Fruit fly (Drosophila melanogaster) whole organism, embryonic: ENCODE data around the gene Scamp.
A peak's percentile ranks its signal among the peaks of the same experiment; 100 is the strongest.

Source experiments
- B-H1 ChIP-seq: fragments of 200-800 bp; sonication (Bioruptor generic); IDR thresholded peaks from 3 replicates; pipeline ENCODE4 v1.3.6; 2022; ENCODE audit warnings: missing biosample characterization, missing genetic modification characterization
- B-H2 ChIP-seq: fragments of 200-800 bp; sonication (Bioruptor generic); optimal IDR thresholded peaks from 2 replicates; lab custom pipeline; 2018; ENCODE audit warnings: missing biosample characterization, mild to moderate bottlenecking, missing genetic modification characterization
- C15 ChIP-seq: fragments of 200-800 bp; sonication (Bioruptor generic); IDR thresholded peaks from 3 replicates; pipeline ENCODE4 v1.3.6; 2022; ENCODE audit warnings: missing biosample characterization, missing genetic modification characterization
- CG10274 ChIP-seq: fragments of 200-800 bp; sonication (Bioruptor generic); optimal IDR thresholded peaks from 3 replicates; lab custom pipeline; 2017; ENCODE audit warnings: missing biosample characterization, mild to moderate bottlenecking, missing genetic modification characterization
- CG11093 ChIP-seq: fragments of 200-800 bp; sonication (Bioruptor generic); IDR thresholded peaks from 3 replicates; pipeline ENCODE4 v1.3.6; 2022; ENCODE audit warnings: missing biosample characterization, missing genetic modification characterization
- CG11723 ChIP-seq: fragments of 200-800 bp; sonication (Bioruptor generic); optimal IDR thresholded peaks from 2 replicates; lab custom pipeline; 2017; ENCODE audit warnings: missing biosample characterization, mild to moderate bottlenecking, missing genetic modification characterization
- CG12236 ChIP-seq: fragments of 200-800 bp; sonication (Bioruptor generic); optimal IDR thresholded peaks from 2 replicates; lab custom pipeline; 2016; ENCODE audit warnings: missing biosample characterization, missing genetic modification characterization
- CG1233 ChIP-seq: fragments of 200-800 bp; sonication (Bioruptor generic); optimal IDR thresholded peaks from 4 replicates; lab custom pipeline; 2018; ENCODE audit warnings: missing biosample characterization, mild to moderate bottlenecking, missing genetic modification characterization
- CG12659 ChIP-seq: fragments of 200-800 bp; sonication (Bioruptor generic); optimal IDR thresholded peaks from 3 replicates; lab custom pipeline; 2017; ENCODE audit warnings: mild to moderate bottlenecking, missing biosample characterization, missing genetic modification reagents, missing genetic modification characterization
- CG12769 ChIP-seq: fragments of 200-800 bp; sonication (Bioruptor generic); optimal IDR thresholded peaks from 2 replicates; lab custom pipeline; 2019; ENCODE audit warnings: missing biosample characterization, mild to moderate bottlenecking, missing genetic modification characterization, moderate library complexity
- CG14710 ChIP-seq: fragments of 200-800 bp; sonication (Bioruptor generic); optimal IDR thresholded peaks from 3 replicates; lab custom pipeline; 2019; ENCODE audit warnings: missing biosample characterization, mild to moderate bottlenecking, missing genetic modification characterization, moderate library complexity
- CG14860 ChIP-seq: fragments of 200-800 bp; sonication (Bioruptor generic); IDR thresholded peaks from 3 replicates; pipeline ENCODE4 v1.3.6; 2022; ENCODE audit warnings: missing biosample characterization, missing genetic modification characterization; ENCODE audit not compliant: partially characterized antibody
- CG14965 ChIP-seq: fragments of 200-800 bp; sonication (Bioruptor generic); optimal IDR thresholded peaks from 2 replicates; lab custom pipeline; 2016; ENCODE audit warnings: missing biosample characterization, missing genetic modification characterization, borderline replicate concordance
- CG1603 ChIP-seq: fragments of 200-800 bp; sonication (Bioruptor generic); optimal IDR thresholded peaks from 2 replicates; lab custom pipeline; 2019; ENCODE audit warnings: missing biosample characterization, mild to moderate bottlenecking, missing genetic modification characterization, moderate library complexity
- CG17328 ChIP-seq: fragments of 200-800 bp; sonication (Bioruptor generic); IDR thresholded peaks from 2 replicates; pipeline ENCODE4 v1.3.6; 2022; ENCODE audit warnings: missing biosample characterization, missing genetic modification characterization
- CG2120 ChIP-seq: fragments of 200-800 bp; sonication (Bioruptor generic); optimal IDR thresholded peaks from 3 replicates; lab custom pipeline; 2016; ENCODE audit warnings: missing biosample characterization, missing genetic modification characterization
- CG34422 ChIP-seq: fragments of 200-800 bp; sonication (Bioruptor generic); IDR thresholded peaks from 3 replicates; pipeline ENCODE4 v1.3.6; 2022; ENCODE audit warnings: missing biosample characterization, missing genetic modification characterization
- CG3726 ChIP-seq: fragments of 200-800 bp; sonication (Bioruptor generic); IDR thresholded peaks from 3 replicates; pipeline ENCODE4, ENCODE4 v1.3.6; 2022; ENCODE audit warnings: missing biosample characterization, missing genetic modification characterization
- CG43689 ChIP-seq: fragments of 200-800 bp; sonication (Bioruptor generic); IDR thresholded peaks from 2 replicates; pipeline ENCODE4 v1.3.6; 2022; ENCODE audit warnings: missing biosample characterization, missing genetic modification characterization
- CG4820 ChIP-seq: fragments of 200-800 bp; sonication (Bioruptor generic); optimal IDR thresholded peaks from 3 replicates; lab custom pipeline; 2016; ENCODE audit warnings: missing biosample characterization, missing genetic modification characterization
- CG7786 ChIP-seq: fragments of 200-800 bp; sonication (Bioruptor generic); optimal IDR thresholded peaks from 2 replicates; lab custom pipeline; 2016; ENCODE audit warnings: missing biosample characterization, missing genetic modification characterization
- CG7928 ChIP-seq: fragments of 200-800 bp; sonication (Bioruptor generic); optimal IDR thresholded peaks from 2 replicates; lab custom pipeline; 2017; ENCODE audit warnings: missing biosample characterization, mild to moderate bottlenecking, missing genetic modification characterization
- CG8388 ChIP-seq: fragments of 200-800 bp; sonication (Bioruptor generic); optimal IDR thresholded peaks from 2 replicates; lab custom pipeline; 2019; ENCODE audit warnings: missing biosample characterization, mild to moderate bottlenecking, missing genetic modification characterization, moderate library complexity
- CG8924 ChIP-seq: fragments of 200-800 bp; optimal IDR thresholded peaks from 3 replicates; lab custom pipeline; 2019; ENCODE audit warnings: missing biosample characterization, mild to moderate bottlenecking, missing genetic modification characterization, moderate library complexity
- CG9437 ChIP-seq: fragments of 200-800 bp; sonication (Bioruptor generic); optimal IDR thresholded peaks from 2 replicates; lab custom pipeline; 2018; ENCODE audit warnings: missing biosample characterization, mild to moderate bottlenecking, missing genetic modification characterization
- CTCF ChIP-seq: fragments of 200-800 bp; sonication (Bioruptor generic); optimal IDR thresholded peaks from 2 replicates; lab custom pipeline; 2017; ENCODE audit warnings: missing biosample characterization, mild to moderate bottlenecking, missing genetic modification characterization, moderate library complexity
- Ets65A ChIP-seq: fragments of 200-800 bp; sonication (Bioruptor generic); peaks from one replicate; lab custom pipeline; 2016; ENCODE audit warnings: missing biosample characterization, missing genetic modification characterization
- Ets97D ChIP-seq: fragments of 200-800 bp; sonication (Bioruptor generic); optimal IDR thresholded peaks from 3 replicates; lab custom pipeline; 2016; ENCODE audit warnings: missing biosample characterization, missing genetic modification characterization
- Hand ChIP-seq: fragments of 200-800 bp; sonication (Bioruptor generic); optimal IDR thresholded peaks from 2 replicates; lab custom pipeline; 2017; ENCODE audit warnings: mild to moderate bottlenecking, missing biosample characterization, missing genetic modification reagents, missing genetic modification characterization
- Med ChIP-seq: fragments of 200-800 bp; sonication (Bioruptor generic); peaks from one replicate; lab custom pipeline; 2016; ENCODE audit warnings: missing biosample characterization, missing genetic modification characterization, mild to moderate bottlenecking, inconsistent platforms, moderate library complexity
- NFAT ChIP-seq: fragments of 200-800 bp; sonication (Bioruptor generic); IDR thresholded peaks from 2 replicates; pipeline ENCODE4 v1.3.6; 2022; ENCODE audit warnings: missing biosample characterization, missing genetic modification characterization
- Poxn ChIP-seq: fragments of 200-800 bp; sonication (Bioruptor generic); IDR thresholded peaks from 2 replicates; pipeline ENCODE4 v1.3.6; 2022; ENCODE audit warnings: missing biosample characterization, missing genetic modification characterization
- Rfx ChIP-seq: fragments of 200-800 bp; sonication (Bioruptor generic); IDR thresholded peaks from 2 replicates; pipeline ENCODE4 v1.3.6; 2022; ENCODE audit warnings: missing biosample characterization, missing genetic modification characterization
- Sry-δ ChIP-seq: fragments of 200-800 bp; sonication (Bioruptor generic); optimal IDR thresholded peaks from 2 replicates; lab custom pipeline; 2016; ENCODE audit warnings: missing biosample characterization, missing genetic modification characterization
- Usf ChIP-seq: fragments of 200-800 bp; sonication (Bioruptor generic); optimal IDR thresholded peaks from 2 replicates; lab custom pipeline; 2017; ENCODE audit warnings: missing genotype, missing biosample characterization, missing genetic modification characterization
- ap ChIP-seq: fragments of 200-800 bp; sonication (Bioruptor generic); IDR thresholded peaks from 2 replicates; pipeline ENCODE4 v1.3.6; 2022; ENCODE audit warnings: missing biosample characterization, missing genetic modification characterization
- ato ChIP-seq: fragments of 200-800 bp; sonication (Bioruptor generic); IDR thresholded peaks from 2 replicates; pipeline ENCODE4 v1.3.6; 2022; ENCODE audit warnings: missing biosample characterization, missing genetic modification characterization; ENCODE audit not compliant: partially characterized antibody
- br ChIP-seq: fragments of >200 bp; optimal IDR thresholded peaks from 2 replicates; lab custom pipeline; 2017
- dmrt11E ChIP-seq: fragments of 200-800 bp; sonication (Bioruptor generic); optimal IDR thresholded peaks from 3 replicates; lab custom pipeline; 2018; ENCODE audit warnings: missing biosample characterization, mild to moderate bottlenecking, missing genetic modification characterization, moderate library complexity
- ewg ChIP-seq: fragments of 200-800 bp; sonication (Bioruptor generic); optimal IDR thresholded peaks from 3 replicates; lab custom pipeline; 2017; ENCODE audit warnings: mild to moderate bottlenecking, missing biosample characterization, missing genetic modification reagents, missing genetic modification characterization
- fd102C ChIP-seq: fragments of 200-800 bp; sonication (Bioruptor generic); optimal IDR thresholded peaks from 2 replicates; lab custom pipeline; 2018; ENCODE audit warnings: missing biosample characterization, mild to moderate bottlenecking, missing genetic modification characterization, moderate library complexity
- gce ChIP-seq: fragments of 200-800 bp; sonication (Bioruptor generic); IDR thresholded peaks from 3 replicates; pipeline ENCODE4 v1.3.6; 2022; ENCODE audit warnings: missing biosample characterization, missing genetic modification characterization
- grau ChIP-seq: fragments of 200-800 bp; optimal IDR thresholded peaks from 3 replicates; lab custom pipeline; 2019; ENCODE audit warnings: missing biosample characterization, mild to moderate bottlenecking, missing genetic modification characterization, moderate library complexity
- hbn ChIP-seq: fragments of 200-800 bp; sonication (Bioruptor generic); IDR thresholded peaks from 2 replicates; pipeline ENCODE4 v1.3.6; 2022; ENCODE audit warnings: missing biosample characterization, missing genetic modification characterization; ENCODE audit not compliant: partially characterized antibody
- lov ChIP-seq, 2 experiments: fragments of 200-800 bp in 1 of 2; fragments of >200 bp in 1 of 2; sonication (Bioruptor generic) in 1 of 2; IDR thresholded peaks in 1 of 2; optimal IDR thresholded peaks in 1 of 2; 2 replicates in 1 of 2; 3 replicates in 1 of 2; pipeline versions ENCODE4 v1.3.6 to Lab custom; 2017 to 2022; ENCODE audit warnings: missing biosample characterization in 1 of 2, missing genetic modification characterization in 1 of 2
- pzg ChIP-seq: fragments of 200-800 bp; sonication (Bioruptor generic); optimal IDR thresholded peaks from 3 replicates; lab custom pipeline; 2018; ENCODE audit warnings: missing biosample characterization, mild to moderate bottlenecking, missing genetic modification characterization, moderate library complexity
- run ChIP-seq: fragments of 200-800 bp; sonication (Bioruptor generic); optimal IDR thresholded peaks from 3 replicates; lab custom pipeline; 2018; ENCODE audit warnings: missing biosample characterization, mild to moderate bottlenecking, missing genetic modification characterization
- scrt ChIP-seq: fragments of 200-800 bp; sonication (Bioruptor generic); optimal IDR thresholded peaks from 2 replicates; lab custom pipeline; 2018; ENCODE audit warnings: missing biosample characterization, mild to moderate bottlenecking, missing genetic modification characterization, moderate library complexity
- sens ChIP-seq: fragments of 200-800 bp; sonication (Bioruptor generic); peaks from one replicate; lab custom pipeline; 2016; ENCODE audit warnings: missing biosample characterization, missing genetic modification characterization
- slp2 ChIP-seq: fragments of 200-800 bp; sonication (Bioruptor generic); optimal IDR thresholded peaks from 2 replicates; lab custom pipeline; 2016; ENCODE audit warnings: missing biosample characterization, missing genetic modification characterization
- sob ChIP-seq: fragments of 200-800 bp; sonication (Bioruptor generic); IDR thresholded peaks from 2 replicates; pipeline ENCODE4 v1.3.6; 2022; ENCODE audit warnings: missing biosample characterization, missing genetic modification characterization
- stwl ChIP-seq: fragments of 200-800 bp; sonication (Bioruptor generic); optimal IDR thresholded peaks from 3 replicates; lab custom pipeline; 2018; ENCODE audit warnings: missing biosample characterization, mild to moderate bottlenecking, missing genetic modification characterization, moderate library complexity
- trh ChIP-seq: fragments of 200-800 bp; sonication (Bioruptor generic); optimal IDR thresholded peaks from 2 replicates; lab custom pipeline; 2016; ENCODE audit warnings: missing biosample characterization, missing genetic modification characterization

Gene Scamp

DNA sequence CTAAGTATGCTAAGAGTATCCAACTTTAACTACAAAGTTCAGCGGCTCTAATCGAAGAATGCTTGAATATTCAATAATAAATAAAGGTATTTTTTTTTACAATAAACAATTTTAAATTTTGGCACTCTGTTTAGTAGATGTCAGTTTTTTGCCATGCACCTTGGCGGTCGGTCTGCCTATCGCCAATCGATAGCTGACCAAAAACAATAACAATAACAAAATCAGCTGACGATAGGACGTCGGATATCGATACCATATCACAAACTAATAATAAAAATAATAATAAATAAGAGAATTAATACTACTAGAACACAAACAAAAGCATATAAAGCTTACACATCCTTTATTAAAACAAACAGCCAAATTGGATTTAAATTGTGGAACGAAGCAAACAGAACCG, 37.0 kb upstream of the Scamp start, which contains the start of gene Gmap (continued):
- TF ChIP-seq CG14710 (tag; lab: Kevin White, UChicago) (no peak), lov (optimal IDR thresholded peaks at IDR 0.05; lab: Kevin White, UChicago) (no peak), lov (GFP tag; IDR thresholded peaks at IDR 0.05; lab: Robert Waterston, UW) (no peak), slp2 (GFP tag; lab: Kevin White, UChicago) (no peak), C15 (no peak), scrt (no peak), CG4820 (GFP tag; lab: Kevin White, UChicago) (no peak), CG9437 (GFP tag; lab: Kevin White, UChicago) (no peak), Ets97D (no peak), CG8388 (GFP tag; lab: Kevin White, UChicago) (no peak), CG11093 (GFP tag; lab: Robert Waterston, UW) (no peak), sob (no peak), CG3726 (GFP tag; lab: Robert Waterston, UW) (no peak), CG14965 (GFP tag; lab: Kevin White, UChicago) (no peak), Hand (GFP tag; lab: Kevin White, UChicago) (no peak), ato (GFP tag; lab: Robert Waterston, UW) (peak; percentile 90), Med (GFP tag; lab: Kevin White, UChicago) (peak; percentile 42), CG1603 (tag; lab: Kevin White, UChicago) (peak; percentile 9), B-H1 (GFP tag; lab: Robert Waterston, UW) (no peak), NFAT (GFP tag; lab: Robert Waterston, UW) (no peak), Rfx (no peak), Poxn (no peak), CG1233 (GFP tag; lab: Kevin White, UChicago) (no peak), Ets65A (GFP tag; lab: Kevin White, UChicago) (no peak), CTCF (GFP tag; lab: Kevin White, UChicago) (no peak), ap (GFP tag; lab: Robert Waterston, UW) (no peak), grau (tag; lab: Kevin White, UChicago) (no peak), CG7786 (GFP tag; lab: Kevin White, UChicago) (no peak), CG14860 (GFP tag; lab: Robert Waterston, UW) (peak; percentile 87), B-H2 (GFP tag; lab: Kevin White, UChicago) (no peak), CG10274 (GFP tag; lab: Kevin White, UChicago) (no peak), CG7928 (no peak), Usf (GFP tag; lab: Kevin White, UChicago) (no peak), CG11723 (GFP tag; lab: Kevin White, UChicago) (no peak), CG34422 (GFP tag; lab: Robert Waterston, UW) (no peak), CG12769 (no peak), trh (no peak), hbn (GFP tag; lab: Robert Waterston, UW) (peak; percentile 59; the same call in 1 of the 2 replicates), gce (no peak), CG12236 (GFP tag; lab: Kevin White, UChicago) (no peak), pzg (GFP tag; lab: Kevin White, UChicago) (peak; percentile 60), ewg (no peak), dmrt11E (tag; lab: Kevin White, UChicago) (no peak), sens (GFP tag; lab: Kevin White, UChicago) (peak; percentile 3), fd102C (GFP tag; lab: Kevin White, UChicago) (no peak), CG2120 (GFP tag; lab: Kevin White, UChicago) (no peak), CG8924 (tag; lab: Kevin White, UChicago) (peak; percentile 9), CG43689 (GFP tag; lab: Robert Waterston, UW) (no peak), CG12659 (peak; percentile 15), Sry-δ (peak; percentile 29), CG17328 (GFP tag; lab: Robert Waterston, UW) (no peak), stwl (tag; lab: Kevin White, UChicago) (peak; percentile 54), br (lab: Kevin White, UChicago) (no peak), run (no peak)
